Worm (Caenorhabditis elegans): ENCODE data around the gene ZC178.2.

ZC178.2 gene

DNA sequence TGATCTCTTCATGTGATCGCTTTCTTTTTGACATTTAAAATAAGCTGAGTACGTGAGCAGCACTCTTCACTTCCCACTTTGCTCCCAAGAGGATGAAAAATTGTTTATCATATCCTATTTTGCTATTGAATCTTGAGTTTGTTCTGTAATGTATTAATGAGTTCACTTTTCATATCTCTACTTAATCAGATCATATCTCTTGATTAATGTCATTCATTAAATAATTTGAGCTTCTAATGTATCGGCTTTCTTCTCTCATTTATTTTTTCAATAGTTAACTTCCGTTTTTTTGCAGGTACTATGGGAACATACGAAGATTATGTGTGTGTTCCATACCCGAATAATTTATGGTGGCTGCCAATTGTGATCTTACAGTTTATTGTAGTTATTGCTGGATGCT, 30.8 kb downstream of the ZC178.2 start, which contains the start of gene ZC190.2:
TSS of gene ZC190.2 (plus strand) at position 301 of the 400 bp plus-strand sequence.
- TF ChIP-seq nhr-10 (tag; optimal IDR thresholded peaks at IDR 0.05) (no peak), nhr-42 (GFP tag; IDR thresholded peaks at IDR 0.05) (no peak), nhr-48 (tag; optimal IDR thresholded peaks at IDR 0.05) (no peak), daf-12 (tag; optimal IDR thresholded peaks at IDR 0.05) (no peak), spr-3 (GFP tag; optimal IDR thresholded peaks at IDR 0.05) (no peak), nhr-25 (tag; optimal IDR thresholded peaks at IDR 0.05; ENCODE audit: borderline replicate concordance, insufficient read depth) (no peak), lim-7 (GFP tag; IDR thresholded peaks at IDR 0.05) (no peak), madf-5 (GFP tag; IDR thresholded peaks at IDR 0.05) (no peak), egl-27 (tag; optimal IDR thresholded peaks at IDR 0.05) (no peak), zip-2 (tag; optimal IDR thresholded peaks at IDR 0.05) (no peak), ceh-62 (tag; optimal IDR thresholded peaks at IDR 0.05) (no peak), jun-1 (tag; optimal IDR thresholded peaks at IDR 0.05) (no peak), vab-7 (GFP tag; IDR thresholded peaks at IDR 0.05) (no peak)

DNA sequence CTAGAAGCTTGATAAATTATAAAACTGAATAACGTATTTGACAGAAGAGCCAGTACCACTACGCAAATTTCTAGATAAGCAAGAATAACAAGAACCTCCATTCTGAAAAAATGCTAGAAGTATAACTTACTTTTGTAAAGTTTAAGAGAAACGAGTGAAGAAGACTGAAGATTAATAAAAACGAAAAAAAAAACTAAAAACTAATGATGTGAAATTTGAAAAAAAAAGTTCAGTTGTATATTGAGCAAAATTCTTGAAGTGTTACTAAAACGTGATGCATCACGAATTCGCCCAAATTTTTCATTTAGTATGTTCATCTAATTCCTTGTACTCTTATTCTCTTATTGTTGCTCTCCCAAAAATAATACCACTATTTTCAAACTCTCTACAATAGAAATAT, 34.6 kb downstream of the ZC178.2 start, which contains the start of gene ZC190.6:
TSS of gene ZC190.6 (minus strand) at position 101 of the 400 bp plus-strand sequence.
- TF ChIP-seq nhr-41 (GFP tag; IDR thresholded peaks at IDR 0.05) (no peak), nhr-111 (GFP tag; optimal IDR thresholded peaks at IDR 0.05) (no peak)

DNA sequence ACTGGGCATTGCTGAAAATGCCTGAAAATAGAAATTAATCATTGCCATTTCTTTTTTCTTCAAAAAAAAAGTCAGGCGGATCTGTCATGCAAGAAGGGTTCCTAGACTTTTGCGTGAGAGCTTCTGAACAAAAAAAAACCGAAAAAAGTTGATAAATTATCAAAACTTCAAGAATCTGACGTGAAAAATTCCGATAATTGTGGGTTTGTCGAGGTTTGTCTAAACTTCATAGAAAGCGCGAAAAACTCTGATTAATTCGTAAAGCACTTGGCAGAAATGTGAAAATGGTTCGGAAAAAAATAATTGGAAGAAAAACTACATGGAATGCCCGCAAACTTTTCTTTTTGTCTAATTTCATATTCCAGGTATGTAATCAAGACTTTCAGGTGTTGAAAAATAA, 38.3 kb downstream of the ZC178.2 start, which contains the start of gene ZC190.5:
TSS of gene ZC190.5 (minus strand) at position 101 of the 400 bp plus-strand sequence.
- TF ChIP-seq nhr-11 (tag; optimal IDR thresholded peaks at IDR 0.05) (no peak), aha-1 (tag) (peak; percentile 37)

DNA sequence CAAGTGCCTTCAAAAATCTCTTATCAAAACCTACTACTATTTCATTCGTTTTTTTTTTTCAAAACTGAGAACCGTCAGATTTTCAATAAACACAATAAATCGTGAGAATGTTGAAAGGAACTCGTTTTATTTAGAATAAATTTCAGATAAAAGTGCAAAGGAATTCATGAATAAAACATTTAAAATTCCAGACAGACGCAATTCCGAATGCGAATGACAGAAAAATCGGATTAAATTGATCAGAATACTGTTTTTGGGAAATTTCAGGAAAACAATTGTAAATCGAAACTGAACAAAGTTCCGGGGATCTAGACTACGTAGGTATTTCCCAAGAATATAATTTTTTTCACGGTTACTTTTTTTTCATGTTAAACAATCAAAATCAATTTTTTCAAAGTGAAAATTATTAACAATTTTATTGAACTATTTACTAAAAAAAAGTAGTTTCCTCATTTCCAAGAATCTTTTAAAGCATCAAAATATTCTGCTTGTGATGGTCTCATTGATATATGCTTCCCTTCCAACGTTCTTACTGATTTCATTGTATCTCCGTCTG, 40.2 kb downstream of the ZC178.2 start:
- TF ChIP-seq nhr-10 (tag; optimal IDR thresholded peaks at IDR 0.05) (peak; percentile 44), nhr-77 (tag; optimal IDR thresholded peaks at IDR 0.05) (peak; percentile 14), lin-38 (GFP tag; IDR thresholded peaks at IDR 0.05) (no peak), zfp-2 (tag; optimal IDR thresholded peaks at IDR 0.05) (no peak), nhr-42 (GFP tag; IDR thresholded peaks at IDR 0.05) (no peak), ama-1 (optimal IDR thresholded peaks at IDR 0.05) (no peak), Y48G9A.11 (GFP tag; IDR thresholded peaks at IDR 0.05) (no peak), nhr-111 (GFP tag; optimal IDR thresholded peaks at IDR 0.05) (no peak), R02D3.7 (tag; optimal IDR thresholded peaks at IDR 0.05) (no peak), aha-1 (tag) (peak; percentile 52), mxl-2 (GFP tag; conservative IDR thresholded peaks at IDR 0.05) (no peak), snpc-4 (tag; optimal IDR thresholded peaks at IDR 0.05) (no peak), unc-62 (GFP tag; optimal IDR thresholded peaks at IDR 0.05 in 1 of 2) (peak in 1 of 2 experiments; percentile 32), unc-62 (tag; optimal IDR thresholded peaks at IDR 0.05) (no peak), T20F7.1 (GFP tag; optimal IDR thresholded peaks at IDR 0.05) (no peak), unc-39 (tag; optimal IDR thresholded peaks at IDR 0.05) (no peak)

DNA sequence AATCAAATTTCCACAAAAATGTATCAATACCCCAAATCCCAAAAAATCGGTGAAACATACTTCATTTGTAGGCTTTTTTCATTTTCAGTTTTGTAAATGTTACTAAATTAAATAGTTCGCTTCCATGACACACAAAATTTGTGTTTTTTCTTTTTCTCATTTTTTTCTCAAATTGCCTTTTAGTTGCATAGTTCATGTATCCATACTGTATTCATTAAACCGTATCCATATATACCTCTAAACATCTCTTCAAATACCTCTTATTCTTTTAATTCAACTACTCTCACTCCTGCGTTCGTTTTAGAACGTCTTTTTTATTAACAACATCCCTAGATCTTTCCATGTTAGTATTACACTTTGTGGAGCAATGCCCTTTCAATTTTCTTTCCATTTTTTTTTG, 41.1 kb downstream of the ZC178.2 start:
- TF ChIP-seq madf-5 (GFP tag; IDR thresholded peaks at IDR 0.05) (no peak), ztf-7 (tag; optimal IDR thresholded peaks at IDR 0.05) (no peak), T20F7.1 (GFP tag; optimal IDR thresholded peaks at IDR 0.05) (no peak), rbr-2 (tag; optimal IDR thresholded peaks at IDR 0.05) (no peak), vab-7 (GFP tag; IDR thresholded peaks at IDR 0.05) (no peak), dmd-6 (GFP tag; IDR thresholded peaks at IDR 0.05) (no peak), aha-1 (tag) (peak; percentile 95)

DNA sequence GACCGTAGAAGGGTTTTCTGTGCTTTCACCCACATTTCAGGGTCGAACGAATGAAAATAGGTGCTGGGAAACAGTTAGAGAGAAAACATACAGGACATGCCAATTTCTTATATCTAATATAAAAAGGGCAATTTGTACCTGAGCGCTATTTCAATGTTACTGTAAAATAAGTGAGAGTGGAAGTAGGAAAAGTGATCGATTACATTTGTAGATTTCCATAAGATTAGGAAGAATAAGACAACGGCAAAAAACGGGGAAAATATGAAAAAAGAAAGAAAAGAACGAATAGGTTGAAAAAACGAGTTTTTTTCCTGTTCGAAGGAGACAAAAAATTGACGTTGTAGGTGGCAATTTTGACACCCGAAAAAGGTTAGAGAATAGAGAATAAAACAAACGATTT, 43.6 kb downstream of the ZC178.2 start:
- TF ChIP-seq F10B5.3 (tag; optimal IDR thresholded peaks at IDR 0.05): no peak
- peak in 1 of 2 experiments; percentile 28 for TF ChIP-seq unc-62 (GFP tag; optimal IDR thresholded peaks at IDR 0.05 in 1 of 2)
- no peak for TF ChIP-seq unc-62 (tag; optimal IDR thresholded peaks at IDR 0.05)
